Worm (Caenorhabditis elegans) whole organism, mixed stage, embryonic: ENCODE measurements around the gene T19H12.6.

ENCODE experiments used
- blmp-1 ChIP-seq: fragments of 150-350 bp; optimal IDR thresholded peaks from 2 replicates; lab custom pipeline; 2014; ENCODE audit warnings: missing biosample characterization, missing genetic modification characterization
- flh-1 ChIP-seq: fragments of 200-800 bp; sonication (Bioruptor generic); optimal IDR thresholded peaks from 2 replicates; lab custom pipeline; 2018; ENCODE audit warnings: mild to moderate bottlenecking, missing genetic modification characterization, moderate library complexity, missing compliant biosample characterization
- lin-13 ChIP-seq: fragments of 150-350 bp; optimal IDR thresholded peaks from 2 replicates; lab custom pipeline; 2014; ENCODE audit warnings: missing biosample characterization, missing genetic modification characterization
- nhr-2 ChIP-seq: fragments of 150-350 bp; optimal IDR thresholded peaks from 2 replicates; lab custom pipeline; 2014; ENCODE audit warnings: missing biosample characterization, missing genetic modification characterization
- nhr-28 ChIP-seq: fragments of 150-350 bp; optimal IDR thresholded peaks from 2 replicates; lab custom pipeline; 2014; ENCODE audit warnings: missing biosample characterization, missing genetic modification characterization
- pha-4 ChIP-seq: fragments of 150-350 bp; optimal IDR thresholded peaks from 2 replicates; lab custom pipeline; 2018; ENCODE audit warnings: missing biosample characterization, missing genetic modification reagents, missing genetic modification characterization

DNA sequence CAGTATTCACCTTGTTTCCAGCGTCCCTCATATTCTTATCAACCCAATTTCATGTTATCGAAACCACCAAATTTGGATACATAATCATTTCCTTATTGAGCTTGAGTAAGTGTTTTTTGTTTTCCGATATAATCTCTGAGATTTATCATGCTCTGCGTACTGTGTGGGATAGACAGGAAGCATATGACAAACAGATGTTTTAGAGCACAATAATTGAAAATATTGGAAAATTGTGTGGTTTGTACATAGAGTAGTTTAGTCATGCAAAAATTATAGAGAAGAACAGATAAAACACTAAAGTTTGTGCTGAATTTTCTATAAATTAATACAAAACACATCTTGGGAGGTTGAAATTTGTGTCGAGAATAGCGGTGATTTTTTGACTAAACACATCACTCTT, 8.8 kb downstream of the T19H12.6 start:
- no peak for TF ChIP-seq nhr-28 (tag; lab: Kevin White, UChicago)
- no peak for TF ChIP-seq blmp-1
- TF ChIP-seq lin-13 (tag; lab: Kevin White, UChicago), result no peak
- TF ChIP-seq nhr-2 (tag; lab: Kevin White, UChicago), result no peak
- no peak for TF ChIP-seq pha-4 (tag; lab: Kevin White, UChicago)
- TF ChIP-seq flh-1 (GFP tag; lab: Kevin White, UChicago), result no peak
